Worm (Caenorhabditis elegans): ENCODE results near the gene fbxb-17.

DNA sequence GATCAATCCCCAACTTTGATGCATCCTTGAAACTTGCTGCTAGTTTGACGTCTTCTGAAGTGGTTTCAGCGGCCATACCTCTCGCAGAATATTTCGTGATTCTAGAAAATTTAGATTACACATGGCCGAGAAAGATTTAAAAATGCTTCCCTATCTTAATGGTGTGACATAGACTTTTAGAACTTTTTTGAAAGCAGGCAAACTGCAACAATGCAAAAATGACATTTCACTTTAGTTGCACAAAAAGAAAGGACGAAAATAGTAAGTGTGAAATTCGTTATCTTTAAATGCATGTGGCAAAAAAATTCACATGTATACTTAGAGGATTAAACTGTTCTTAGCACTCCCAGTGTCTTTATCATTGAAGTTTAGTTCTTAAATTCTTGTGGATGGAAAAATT lies 19.0 kb upstream of the fbxb-17 start, which contains the start of gene ZC204.12:
- no peak for TF ChIP-seq ceh-16 (tag; optimal IDR thresholded peaks at IDR 0.05)
- no peak for TF ChIP-seq aly-2 (tag; optimal IDR thresholded peaks at IDR 0.05)
- TF ChIP-seq nhr-237 (tag; optimal IDR thresholded peaks at IDR 0.05), result no peak
- no peak for TF ChIP-seq R02D3.7 (tag; optimal IDR thresholded peaks at IDR 0.05)
- TF ChIP-seq nhr-77 (tag; optimal IDR thresholded peaks at IDR 0.05), result no peak
- no peak for TF ChIP-seq sma-9 (GFP tag; optimal IDR thresholded peaks at IDR 0.05)
- TF ChIP-seq sma-9 (tag; optimal IDR thresholded peaks at IDR 0.05), result no peak
- no peak for TF ChIP-seq elt-1 (tag; optimal IDR thresholded peaks at IDR 0.05)
- TF ChIP-seq nhr-21 (tag; optimal IDR thresholded peaks at IDR 0.05), result no peak
- no peak for TF ChIP-seq egl-27 (tag; optimal IDR thresholded peaks at IDR 0.05)

Data from whole organism, L2 larva.